Worm (Caenorhabditis elegans) whole organism, L4/young adult: ENCODE data around the gene B0478.3.

ENCODE experiments used
- W03F9.2 ChIP-seq: fragments of 150-350 bp; optimal IDR thresholded peaks from 2 replicates; lab custom pipeline; 2014; ENCODE audit warnings: missing biosample characterization, missing genetic modification characterization
- him-1 ChIP-seq: sonication (generic microtip); optimal IDR thresholded peaks from 2 replicates; lab custom pipeline; 2016; ENCODE audit warnings: missing genotype, missing genetic modification reagents, missing genetic modification characterization, missing compliant biosample characterization

DNA sequence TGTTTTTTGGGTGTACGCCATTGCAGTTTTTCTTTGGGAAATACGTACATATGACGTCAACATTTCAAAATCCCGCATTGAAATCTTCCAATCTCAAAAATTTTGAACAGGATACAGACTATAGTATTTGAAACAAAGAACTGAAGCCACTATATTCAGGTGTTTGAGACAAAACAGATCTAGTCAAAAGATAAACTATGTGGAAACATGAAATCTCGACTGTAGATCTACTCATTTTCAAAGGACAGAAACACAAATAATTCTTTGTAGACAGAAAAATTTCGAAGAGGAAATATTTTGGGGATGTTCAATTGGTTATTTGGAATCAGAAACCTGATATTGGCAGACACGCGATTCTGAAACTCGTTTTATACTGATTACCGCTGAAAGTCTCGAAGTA lies 38.9 kb downstream of the B0478.3 start:
- TF ChIP-seq him-1 (tag; lab: Kevin White, UChicago), result no peak
- no peak for TF ChIP-seq W03F9.2 (tag; lab: Kevin White, UChicago)
